Fruit fly (Drosophila melanogaster) whole organism, pupa: Measurements from ENCODE around the gene Sumo.

ENCODE experiments used
- CG10348 ChIP-seq: fragments of 200-800 bp; sonication (Bioruptor generic); IDR thresholded peaks from 2 replicates; pipeline ENCODE4 v1.3.6; 2022; ENCODE audit warnings: missing biosample characterization, missing genetic modification characterization
- CG15710 ChIP-seq: fragments of 200-800 bp; sonication (Bioruptor generic); optimal IDR thresholded peaks from 2 replicates; lab custom pipeline; 2018; ENCODE audit warnings: missing biosample characterization, mild to moderate bottlenecking, missing genetic modification characterization, moderate library complexity
- CG17806 ChIP-seq: fragments of 200-800 bp; sonication (Bioruptor generic); optimal IDR thresholded peaks from 2 replicates; lab custom pipeline; 2018; ENCODE audit warnings: missing biosample characterization, mild to moderate bottlenecking, missing genetic modification characterization, moderate library complexity
- CG32121 ChIP-seq: fragments of 200-800 bp; sonication (Bioruptor generic); IDR thresholded peaks from 2 replicates; pipeline ENCODE4 v1.3.6; 2022; ENCODE audit warnings: missing biosample characterization, missing genetic modification characterization
- CG8159 ChIP-seq: fragments of 200-800 bp; sonication (Bioruptor generic); optimal IDR thresholded peaks from 3 replicates; lab custom pipeline; 2018; ENCODE audit warnings: missing biosample characterization, mild to moderate bottlenecking, missing genetic modification characterization, moderate library complexity
- CG9948 ChIP-seq: fragments of 200-800 bp; sonication (Bioruptor generic); optimal IDR thresholded peaks from 2 replicates; lab custom pipeline; 2018; ENCODE audit warnings: missing biosample characterization, mild to moderate bottlenecking, missing genetic modification characterization, moderate library complexity
- D1 ChIP-seq: fragments of 200-800 bp; sonication (Bioruptor generic); optimal IDR thresholded peaks from 2 replicates; lab custom pipeline; 2018; ENCODE audit warnings: missing biosample characterization, mild to moderate bottlenecking, missing genetic modification characterization, moderate library complexity
- Pif1B ChIP-seq: fragments of 200-800 bp; sonication (Bioruptor generic); optimal IDR thresholded peaks from 3 replicates; lab custom pipeline; 2016; ENCODE audit warnings: missing biosample characterization, missing genetic modification characterization
- Snoo ChIP-seq: fragments of 200-800 bp; sonication (Bioruptor generic); optimal IDR thresholded peaks from 3 replicates; lab custom pipeline; 2017; ENCODE audit warnings: missing biosample characterization, mild to moderate bottlenecking, missing genetic modification characterization, inconsistent platforms
- rn ChIP-seq: fragments of 200-800 bp; sonication (Bioruptor generic); IDR thresholded peaks from 2 replicates; pipeline ENCODE4 v1.3.6; 2022; ENCODE audit warnings: missing biosample characterization, missing genetic modification characterization

Sumo gene

DNA sequence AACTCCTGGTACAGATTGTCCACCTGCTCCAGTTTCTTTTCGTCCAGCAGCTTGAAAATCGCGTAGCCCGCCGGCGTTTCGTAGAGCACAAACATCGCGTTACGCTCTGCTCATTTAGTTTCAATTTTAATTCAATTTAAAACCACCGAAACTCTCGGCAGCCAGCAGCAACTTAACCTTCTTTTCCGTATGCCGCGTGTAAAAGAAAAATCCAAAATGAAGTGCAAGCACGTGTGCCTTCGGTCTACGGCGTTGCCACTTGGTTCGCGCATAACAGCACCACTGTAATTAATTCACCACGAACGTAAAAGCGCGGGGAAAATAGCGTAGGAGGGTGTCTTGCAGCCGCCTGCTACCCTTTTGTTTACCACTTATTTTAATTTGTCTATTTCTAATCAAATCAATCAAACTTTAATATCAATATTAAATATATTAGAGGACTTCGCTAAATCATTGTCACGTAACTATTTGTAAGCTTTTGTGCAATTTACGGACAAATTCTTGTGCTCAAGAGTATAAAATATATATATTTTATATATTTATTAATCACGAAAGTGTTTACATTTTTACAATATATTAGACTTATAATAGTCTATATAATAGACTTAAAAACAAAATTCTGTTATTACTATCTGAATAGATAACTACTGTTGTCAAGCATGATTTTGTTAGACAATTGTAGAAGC lies 48.8 kb downstream of the Sumo start, which contains the start of gene nop5:
nop5 (minus strand) TSS at position 227 of the 686 bp plus-strand sequence.
- TF ChIP-seq Pif1B (no peak), CG9948 (tag; lab: Kevin White, UChicago) (peak; percentile 63), D1 (no peak), CG10348 (GFP tag; lab: Robert Waterston, UW) (no peak), rn (no peak), CG8159 (tag; lab: Kevin White, UChicago) (no peak), CG17806 (tag; lab: Kevin White, UChicago) (peak; percentile 44), CG15710 (tag; lab: Kevin White, UChicago) (peak; percentile 67), Snoo (tag; lab: Kevin White, UChicago) (peak; percentile 50), CG32121 (GFP tag; lab: Robert Waterston, UW) (no peak)
- TF ChIP-seq, all 21 proteins: peak for 4
